Fruit fly (Drosophila melanogaster): ENCODE results near the gene CG13639.

CG13639 gene

dm6 chr3R:24850420-24850819 lies 9.7 kb downstream of the CG13639 start, which contains the start of gene CG7006 (continued):
- TF ChIP-seq eyg (GFP tag; optimal IDR thresholded peaks at IDR 0.05) (peak; percentile 50), CG2202 (tag; optimal IDR thresholded peaks at IDR 0.05) (no peak), ind (GFP tag; optimal IDR thresholded peaks at IDR 0.05) (peak; percentile 78), wor (GFP tag; IDR thresholded peaks at IDR 0.05) (no peak), Mad (GFP tag; optimal IDR thresholded peaks at IDR 0.05) (peak; percentile 50), slp2 (GFP tag; optimal IDR thresholded peaks at IDR 0.05) (peak; percentile 60), CG7372 (GFP tag; IDR thresholded peaks at IDR 0.05) (peak; percentile 49; the same call in 1 of the 2 replicates), Mes4 (GFP tag; optimal IDR thresholded peaks at IDR 0.05) (peak; percentile 35), CG11696 (GFP tag; IDR thresholded peaks at IDR 0.05) (no peak), Med (GFP tag) (peak; percentile 96), ken (GFP tag; IDR thresholded peaks at IDR 0.05) (peak; percentile 86), ato (GFP tag; IDR thresholded peaks at IDR 0.05; ENCODE audit: partially characterized antibody) (peak; percentile 75), CG2712 (tag; optimal IDR thresholded peaks at IDR 0.05) (no peak), Vsx1 (GFP tag; optimal IDR thresholded peaks at IDR 0.05) (no peak), nerfin-1 (tag; optimal IDR thresholded peaks at IDR 0.05) (peak; percentile 18), fd64A (GFP tag; optimal IDR thresholded peaks at IDR 0.05) (no peak), Xrp1 (GFP tag; IDR thresholded peaks at IDR 0.05) (peak; percentile 79), CG1602 (GFP tag; optimal IDR thresholded peaks at IDR 0.05) (peak; percentile 56), sima (GFP tag; optimal IDR thresholded peaks at IDR 0.05) (no peak), yki (optimal IDR thresholded peaks at IDR 0.05) (no peak), tgo (GFP tag; IDR thresholded peaks at IDR 0.05) (no peak), pita (GFP tag; optimal IDR thresholded peaks at IDR 0.05) (no peak), CG13424 (tag; optimal IDR thresholded peaks at IDR 0.05) (peak; percentile 43), pho (GFP tag; optimal IDR thresholded peaks at IDR 0.05) (peak; percentile 84), CTCF (GFP tag; optimal IDR thresholded peaks at IDR 0.05) (no peak), croc (GFP tag; conservative IDR thresholded peaks at IDR 0.05) (no peak), CG17186 (GFP tag; optimal IDR thresholded peaks at IDR 0.05) (peak; percentile 52), NC2α (GFP tag; optimal IDR thresholded peaks at IDR 0.05) (no peak), Dll (GFP tag; IDR thresholded peaks at IDR 0.05; ENCODE audit: partially characterized antibody) (peak; percentile 80), aop (GFP tag; IDR thresholded peaks at IDR 0.05) (0 out of 2 replicates have a peak, but pooled peaks have one; percentile 28), Atf3 (GFP tag; optimal IDR thresholded peaks at IDR 0.05) (peak; percentile 48), CG31224 (GFP tag; IDR thresholded peaks at IDR 0.05) (peak; percentile 39; the same call in 1 of the 2 replicates), Sox102F (GFP tag; optimal IDR thresholded peaks at IDR 0.05) (no peak), Doc2 (GFP tag; IDR thresholded peaks at IDR 0.05) (no peak), lilli (GFP tag; optimal IDR thresholded peaks at IDR 0.05) (peak; percentile 84), CG9609 (GFP tag; optimal IDR thresholded peaks at IDR 0.05) (peak; percentile 78), Deaf1 (tag; optimal IDR thresholded peaks at IDR 0.05) (no peak), CG10565 (GFP tag; optimal IDR thresholded peaks at IDR 0.05) (no peak), CG1647 (GFP tag; optimal IDR thresholded peaks at IDR 0.05) (peak; percentile 86), sr (GFP tag; IDR thresholded peaks at IDR 0.05) (no peak), CG10543 (GFP tag; optimal IDR thresholded peaks at IDR 0.05) (no peak), CG9876 (GFP tag; optimal IDR thresholded peaks at IDR 0.05) (peak; percentile 70), gt (GFP tag; IDR thresholded peaks at IDR 0.05) (no peak; the same call in 1 of the 2 replicates), chm (GFP tag; IDR thresholded peaks at IDR 0.05) (peak; percentile 54; the same call in 1 of the 2 replicates), CG15601 (tag; optimal IDR thresholded peaks at IDR 0.05) (no peak), grn (GFP tag; optimal IDR thresholded peaks at IDR 0.05) (no peak), CG15073 (GFP tag; optimal IDR thresholded peaks at IDR 0.05) (peak; percentile 13), YL-1 (GFP tag; optimal IDR thresholded peaks at IDR 0.05) (peak; percentile 45), phol (tag; optimal IDR thresholded peaks at IDR 0.05) (peak; percentile 69), rib (GFP tag; IDR thresholded peaks at IDR 0.05) (0 out of 2 replicates have a peak, but pooled peaks have one; percentile 33), esg (GFP tag; conservative IDR thresholded peaks at IDR 0.05) (no peak), HLH4C (GFP tag; IDR thresholded peaks at IDR 0.05; ENCODE audit: partially characterized antibody) (peak; percentile 73), CG6175 (GFP tag; IDR thresholded peaks at IDR 0.05) (peak; percentile 44; the same call in 1 of the 3 replicates)
